Worm (Caenorhabditis elegans) whole organism, mixed stage, embryonic: ENCODE measurements around the gene Y38F1A.8.

ENCODE experiments used
- bed-3 ChIP-seq: fragments of 200-800 bp; sonication (Bioruptor generic); optimal IDR thresholded peaks from 3 replicates; lab custom pipeline; 2018; ENCODE audit warnings: mild to moderate bottlenecking, missing genetic modification characterization, moderate library complexity, missing compliant biosample characterization
- ceh-43 ChIP-seq: fragments of 200-800 bp; sonication (Bioruptor generic); optimal IDR thresholded peaks from 2 replicates; lab custom pipeline; 2018; ENCODE audit warnings: mild to moderate bottlenecking, missing genetic modification characterization, moderate library complexity, missing compliant biosample characterization

DNA sequence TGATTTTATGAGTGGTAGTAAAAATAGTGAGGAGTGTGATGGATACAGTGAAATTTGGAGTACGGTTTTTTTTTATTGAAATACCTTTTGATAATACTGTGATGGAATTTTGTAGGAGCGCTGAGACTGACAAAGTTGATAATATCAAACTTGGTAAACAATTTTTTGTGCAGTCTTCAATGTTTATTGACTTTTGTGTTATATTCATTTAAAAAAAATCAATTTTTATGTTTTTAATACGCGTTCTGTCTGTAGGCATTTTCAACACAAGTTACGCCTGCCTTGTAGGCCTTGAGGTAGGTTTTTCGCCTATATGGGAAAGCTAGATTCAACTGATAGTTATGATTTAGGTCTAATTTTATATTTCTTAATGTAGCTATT lies 4.2 kb upstream of the Y38F1A.8 start:
- TF ChIP-seq ceh-43 (no peak), bed-3 (no peak)
